Fruit fly (Drosophila melanogaster): ENCODE results near the gene Pfdn1.

Pfdn1 gene

dm6 chr2L:6051212-6051621, 17.7 kb upstream of the Pfdn1 start (continued):
- TF ChIP-seq CG1647 (GFP tag; optimal IDR thresholded peaks at IDR 0.05) (peak; percentile 94), knrl (GFP tag; IDR thresholded peaks at IDR 0.05; ENCODE audit: partially characterized antibody) (no peak), CG6689 (GFP tag; IDR thresholded peaks at IDR 0.05) (peak; percentile 94), CG2712 (tag; optimal IDR thresholded peaks at IDR 0.05) (peak; percentile 98), Mrtf (GFP tag; IDR thresholded peaks at IDR 0.05) (peak; percentile 94), fd64A (GFP tag; optimal IDR thresholded peaks at IDR 0.05) (peak; percentile 96), CG2678 (tag; optimal IDR thresholded peaks at IDR 0.05) (peak; percentile 98), CG32532 (GFP tag; IDR thresholded peaks at IDR 0.05) (peak; percentile 95), Poxn (GFP tag; IDR thresholded peaks at IDR 0.05) (peak; percentile 76), chm (GFP tag; IDR thresholded peaks at IDR 0.05) (peak; percentile 97), CG18262 (tag; optimal IDR thresholded peaks at IDR 0.05) (peak; percentile 97), ase (GFP tag; IDR thresholded peaks at IDR 0.05) (peak; percentile 83), cg (GFP tag; optimal IDR thresholded peaks at IDR 0.05) (peak; percentile 93), CG15073 (GFP tag; optimal IDR thresholded peaks at IDR 0.05) (peak; percentile 47), trh (GFP tag; optimal IDR thresholded peaks at IDR 0.05) (peak; percentile 57), btn (GFP tag; optimal IDR thresholded peaks at IDR 0.05) (peak; percentile 94), CG15011 (GFP tag; optimal IDR thresholded peaks at IDR 0.05) (peak; percentile 89), CG14441 (GFP tag; IDR thresholded peaks at IDR 0.05) (peak; percentile 88), CG7987 (GFP tag; optimal IDR thresholded peaks at IDR 0.05) (peak; percentile 93), grau (tag; optimal IDR thresholded peaks at IDR 0.05) (peak; percentile 96), Oli (tag; optimal IDR thresholded peaks at IDR 0.05) (peak; percentile 95), phol (tag; optimal IDR thresholded peaks at IDR 0.05) (peak; percentile 95), CG1024 (GFP tag; IDR thresholded peaks at IDR 0.05) (peak; percentile 86), ems (GFP tag; optimal IDR thresholded peaks at IDR 0.05) (peak; percentile 95), CG9876 (GFP tag; optimal IDR thresholded peaks at IDR 0.05) (peak; percentile 76), CG6854 (GFP tag; optimal IDR thresholded peaks at IDR 0.05) (peak; percentile 97), Taf1 (GFP tag; IDR thresholded peaks at IDR 0.05) (peak; percentile 84), Ets97D (GFP tag; optimal IDR thresholded peaks at IDR 0.05) (peak; percentile 85), CG31365 (tag; optimal IDR thresholded peaks at IDR 0.05) (peak; percentile 91), CG13894 (tag; optimal IDR thresholded peaks at IDR 0.05) (peak; percentile 97), CG4820 (GFP tag; optimal IDR thresholded peaks at IDR 0.05) (peak; percentile 100), dmrt99B (tag; optimal IDR thresholded peaks at IDR 0.05) (peak; percentile 97), peb (GFP tag; IDR thresholded peaks at IDR 0.05) (peak; percentile 86), zf30C (GFP tag; optimal IDR thresholded peaks at IDR 0.05) (peak; percentile 32), Sry-δ (GFP tag; optimal IDR thresholded peaks at IDR 0.05) (peak; percentile 48), Fer1 (GFP tag; optimal IDR thresholded peaks at IDR 0.05) (peak; percentile 99), E2f1 (GFP tag; IDR thresholded peaks at IDR 0.05) (peak; percentile 82), CG7556 (GFP tag; optimal IDR thresholded peaks at IDR 0.05) (peak; percentile 97), kni (GFP tag; optimal IDR thresholded peaks at IDR 0.05) (peak; percentile 90), CG10366 (GFP tag; IDR thresholded peaks at IDR 0.05) (peak; percentile 95), CG10209 (GFP tag; optimal IDR thresholded peaks at IDR 0.05) (peak; percentile 94), Vsx1 (GFP tag; optimal IDR thresholded peaks at IDR 0.05) (no peak), Hey (tag; optimal IDR thresholded peaks at IDR 0.05) (peak; percentile 85), CG14014 (GFP tag; IDR thresholded peaks at IDR 0.05) (peak; percentile 96), croc (GFP tag; conservative IDR thresholded peaks at IDR 0.05) (peak; percentile 82), C15 (GFP tag; IDR thresholded peaks at IDR 0.05) (peak; percentile 82; the same call in 1 of the 3 replicates), Ravus (GFP tag; IDR thresholded peaks at IDR 0.05) (peak; percentile 75), Six4 (GFP tag; optimal IDR thresholded peaks at IDR 0.05) (peak; percentile 93), HmgZ (tag; optimal IDR thresholded peaks at IDR 0.05) (peak; percentile 98), CG3407 (GFP tag; optimal IDR thresholded peaks at IDR 0.05) (peak; percentile 92), ci (GFP tag; IDR thresholded peaks at IDR 0.05) (peak; percentile 99), CG16815 (GFP tag; optimal IDR thresholded peaks at IDR 0.05) (peak; percentile 72)

Measured in whole organism, embryonic.